Worm (Caenorhabditis elegans): ENCODE results near the gene abu-10.

The abu-10 gene

DNA sequence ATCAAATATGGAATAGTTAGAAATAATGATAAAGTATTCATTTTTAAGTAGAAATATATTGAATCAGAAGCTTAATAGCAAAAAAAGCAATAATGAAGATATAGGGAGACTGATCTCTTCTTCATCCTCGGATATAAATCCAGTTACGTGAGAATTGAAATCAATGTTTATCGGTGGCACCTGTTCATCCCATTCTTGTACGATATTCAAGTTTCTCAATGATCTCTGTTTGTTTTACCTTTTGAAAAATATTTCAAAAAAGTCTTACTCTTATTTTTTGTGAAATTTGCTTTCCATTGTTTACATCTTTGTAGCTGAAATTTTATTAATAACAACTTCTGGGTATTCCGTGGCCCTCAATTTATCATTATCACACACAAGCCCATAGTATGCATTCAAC is 39.6 kb upstream of the abu-10 start, which contains the start of gene T14G12.12:
T14G12.12 (minus strand) TSS at position 101 of the 400 bp plus-strand sequence.
- TF ChIP-seq C34F6.9 (tag; optimal IDR thresholded peaks at IDR 0.05) = no peak
- no peak for TF ChIP-seq elt-1 (tag; optimal IDR thresholded peaks at IDR 0.05)
- no peak for TF ChIP-seq fos-1 (tag; optimal IDR thresholded peaks at IDR 0.05)
- TF ChIP-seq R02D3.7 (tag; optimal IDR thresholded peaks at IDR 0.05) = no peak
- TF ChIP-seq unc-62 (GFP tag; optimal IDR thresholded peaks at IDR 0.05) = no peak
- no peak for TF ChIP-seq nhr-237 (tag; optimal IDR thresholded peaks at IDR 0.05)
- no peak for TF ChIP-seq lsy-2 (tag; optimal IDR thresholded peaks at IDR 0.05)
- TF ChIP-seq ceh-16 (tag; optimal IDR thresholded peaks at IDR 0.05) = no peak
- TF ChIP-seq snpc-4 (tag; optimal IDR thresholded peaks at IDR 0.05) = no peak
- TF ChIP-seq unc-55 (GFP tag; optimal IDR thresholded peaks at IDR 0.05) = no peak
- no peak for TF ChIP-seq skn-1 (tag; optimal IDR thresholded peaks at IDR 0.05)

ce11 chrX:3759345-3759744 is 38.6 kb upstream of the abu-10 start, which contains the start of gene T14G12.6:
Gene T14G12.6, minus strand, starts transcription at chrX:3759445.
- no peak for TF ChIP-seq F13H6.1 (tag; optimal IDR thresholded peaks at IDR 0.05)
- no peak for TF ChIP-seq unc-39 (tag; optimal IDR thresholded peaks at IDR 0.05)
- no peak for TF ChIP-seq crh-2 (tag; optimal IDR thresholded peaks at IDR 0.05)
- no peak for TF ChIP-seq ZK546.5 (tag; optimal IDR thresholded peaks at IDR 0.05)
- no peak for TF ChIP-seq ama-1 (optimal IDR thresholded peaks at IDR 0.05)
- no peak for TF ChIP-seq ztf-4 (tag; optimal IDR thresholded peaks at IDR 0.05)
- TF ChIP-seq egl-27 (tag; optimal IDR thresholded peaks at IDR 0.05) = no peak
- TF ChIP-seq nhr-12 (tag; optimal IDR thresholded peaks at IDR 0.05) = no peak
- TF ChIP-seq unc-55 (GFP tag; optimal IDR thresholded peaks at IDR 0.05) = no peak
- no peak for TF ChIP-seq sma-9 (GFP tag; optimal IDR thresholded peaks at IDR 0.05)
- no peak for TF ChIP-seq sma-9 (tag; optimal IDR thresholded peaks at IDR 0.05)

- no peak for TF ChIP-seq ceh-82 (tag; optimal IDR thresholded peaks at IDR 0.05)
- no peak for TF ChIP-seq egl-27 (tag; optimal IDR thresholded peaks at IDR 0.05)
- TF ChIP-seq ceh-16 (tag; optimal IDR thresholded peaks at IDR 0.05) = no peak
- no peak for TF ChIP-seq C34F6.9 (tag; optimal IDR thresholded peaks at IDR 0.05)
- no peak for TF ChIP-seq sma-3 (GFP tag; optimal IDR thresholded peaks at IDR 0.05)
- TF ChIP-seq elt-1 (tag; optimal IDR thresholded peaks at IDR 0.05) = no peak
- TF ChIP-seq lin-11 (tag; optimal IDR thresholded peaks at IDR 0.05) = no peak
- no peak for TF ChIP-seq dmd-4 (tag; optimal IDR thresholded peaks at IDR 0.05)
- no peak for TF ChIP-seq nhr-6 (tag; optimal IDR thresholded peaks at IDR 0.05)
- no peak for TF ChIP-seq nhr-25 (tag; optimal IDR thresholded peaks at IDR 0.05)
- no peak for TF ChIP-seq Y55F3AM.14 (GFP tag; optimal IDR thresholded peaks at IDR 0.05)
- no peak for TF ChIP-seq unc-62 (GFP tag; optimal IDR thresholded peaks at IDR 0.05)
- TF ChIP-seq elt-3 (tag; optimal IDR thresholded peaks at IDR 0.05) = no peak
- TF ChIP-seq mab-5 (tag; optimal IDR thresholded peaks at IDR 0.05) = no peak
- TF ChIP-seq gmeb-1 (tag; optimal IDR thresholded peaks at IDR 0.05) = no peak
- TF ChIP-seq blmp-1 (tag; optimal IDR thresholded peaks at IDR 0.05; ENCODE audit: insufficient read depth) = no peak
Measured at ce11 chrX:3759820-3760219, 38.2 kb upstream of the abu-10 start.

- TF ChIP-seq ceh-82 (tag; optimal IDR thresholded peaks at IDR 0.05) = no peak
- no peak for TF ChIP-seq nhr-10 (tag; optimal IDR thresholded peaks at IDR 0.05)
- TF ChIP-seq peb-1 (tag; optimal IDR thresholded peaks at IDR 0.05) = no peak
- TF ChIP-seq ZK546.5 (tag; optimal IDR thresholded peaks at IDR 0.05) = no peak
- TF ChIP-seq nhr-21 (tag; optimal IDR thresholded peaks at IDR 0.05) = no peak
- no peak for TF ChIP-seq unc-62 (GFP tag; optimal IDR thresholded peaks at IDR 0.05)
- no peak for TF ChIP-seq F13H6.1 (tag; optimal IDR thresholded peaks at IDR 0.05)
Measured at ce11 chrX:3762410-3762809, 35.6 kb upstream of the abu-10 start, which contains the start of gene T14G12.11. Gene T14G12.11, minus strand, starts transcription at chrX:3762547.

DNA sequence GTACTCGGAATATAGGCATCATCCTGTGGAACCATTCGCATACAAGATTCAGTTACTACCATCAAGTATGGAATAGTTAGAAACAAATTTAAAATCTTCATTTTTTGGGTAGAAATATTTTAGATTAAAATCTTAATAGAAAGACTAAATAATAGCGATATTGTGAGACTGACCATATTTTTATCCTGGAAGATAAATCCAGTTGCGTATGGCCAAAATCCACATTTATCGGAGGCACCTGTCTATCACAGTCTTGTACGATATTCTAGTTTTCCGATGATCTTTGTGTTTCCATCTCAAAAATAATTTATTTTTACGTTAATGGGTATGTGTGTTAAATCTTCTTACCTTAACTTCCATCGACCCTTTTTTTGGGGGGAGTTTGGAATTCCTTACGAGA is 33.7 kb upstream of the abu-10 start, which contains the start of gene F47B7.3:
F47B7.3 (minus strand) TSS at position 101 of the 400 bp plus-strand sequence.
- TF ChIP-seq nhr-6 (tag; optimal IDR thresholded peaks at IDR 0.05) (no peak), nhr-77 (tag; optimal IDR thresholded peaks at IDR 0.05) (no peak), nhr-25 (tag; optimal IDR thresholded peaks at IDR 0.05) (no peak), mab-5 (tag; optimal IDR thresholded peaks at IDR 0.05) (no peak), gmeb-1 (tag; optimal IDR thresholded peaks at IDR 0.05) (no peak), egl-27 (tag; optimal IDR thresholded peaks at IDR 0.05) (no peak), sma-9 (GFP tag; optimal IDR thresholded peaks at IDR 0.05) (no peak), sma-9 (tag; optimal IDR thresholded peaks at IDR 0.05) (no peak), Y55F3AM.14 (GFP tag; optimal IDR thresholded peaks at IDR 0.05) (no peak), skn-1 (tag; optimal IDR thresholded peaks at IDR 0.05) (no peak), fos-1 (tag; optimal IDR thresholded peaks at IDR 0.05) (no peak)
